Worm (Caenorhabditis elegans) whole organism, young adult: ENCODE results near the gene phdh-1.
"Not testable (repeated sequence)": the region's sequence is repeated elsewhere in the genome, so short reads cannot be mapped to it uniquely, and the experiment has no call there.

Experiments
- F10E7.11 ChIP-seq: sonication (generic microtip); optimal IDR thresholded peaks from 2 replicates; lab custom pipeline; 2017; ENCODE audit warnings: mild to moderate bottlenecking, missing genetic modification characterization, moderate library complexity, missing compliant biosample characterization
- F39B2.1 ChIP-seq: fragments of 200-800 bp; sonication (Bioruptor generic); IDR thresholded peaks from 2 replicates; pipeline ENCODE4 v1.3.6; 2022; ENCODE audit warnings: missing genetic modification reagents, missing genetic modification characterization, missing compliant biosample characterization
- F57C9.4 ChIP-seq: sonication (generic microtip); optimal IDR thresholded peaks from 2 replicates; lab custom pipeline; 2017; ENCODE audit warnings: mild to moderate bottlenecking, missing genetic modification characterization, missing compliant biosample characterization
- K12H6.12 ChIP-seq: fragments of 200-800 bp; sonication (Bioruptor generic); optimal IDR thresholded peaks from 2 replicates; lab custom pipeline; 2018; ENCODE audit warnings: mild to moderate bottlenecking, missing genetic modification characterization, missing compliant biosample characterization
- T26A5.8 ChIP-seq: sonication (generic microtip); optimal IDR thresholded peaks from 2 replicates; lab custom pipeline; 2016; ENCODE audit warnings: missing genetic modification characterization, missing compliant biosample characterization
- Y79H2A.3 ChIP-seq: fragments of 200-800 bp; sonication (Bioruptor generic); conservative IDR thresholded peaks from 2 replicates; pipeline ENCODE4 v1.3.6; 2022; ENCODE audit warnings: missing genetic modification reagents, missing genetic modification characterization, missing compliant biosample characterization
- Y95B8A.8 ChIP-seq: fragments of 200-800 bp; sonication (Bioruptor generic); IDR thresholded peaks from 2 replicates; pipeline ENCODE4 v1.3.6; 2022; ENCODE audit warnings: missing genetic modification reagents, missing genetic modification characterization, missing compliant biosample characterization
- ZK185.1 ChIP-seq: sonication (generic microtip); optimal IDR thresholded peaks from 2 replicates; lab custom pipeline; 2016; ENCODE audit warnings: mild to moderate bottlenecking, missing genetic modification characterization, missing compliant biosample characterization; ENCODE audit not compliant: poor library complexity, severe bottlenecking
- aptf-3 ChIP-seq: fragments of 200-800 bp; sonication (Bioruptor generic); IDR thresholded peaks from 2 replicates; pipeline ENCODE4 v1.3.6; 2022; ENCODE audit warnings: missing genetic modification characterization, missing compliant biosample characterization
- attf-5 ChIP-seq: fragments of 200-800 bp; sonication (Bioruptor generic); optimal IDR thresholded peaks from 2 replicates; lab custom pipeline; 2018; ENCODE audit warnings: mild to moderate bottlenecking, missing genetic modification characterization, missing compliant biosample characterization
- cebp-2 ChIP-seq: fragments of 200-800 bp; sonication (Bioruptor generic); IDR thresholded peaks from 2 replicates; pipeline ENCODE4 v1.3.6; 2022; ENCODE audit warnings: missing genetic modification characterization, missing compliant biosample characterization
- ceh-91 ChIP-seq: fragments of 200-800 bp; sonication (Bioruptor generic); IDR thresholded peaks from 2 replicates; pipeline ENCODE4 v1.3.6; 2022; ENCODE audit warnings: missing genetic modification reagents, missing genetic modification characterization, missing compliant biosample characterization
- dox-1 ChIP-seq: fragments of 200-800 bp; sonication (Bioruptor generic); IDR thresholded peaks from 2 replicates; pipeline ENCODE4 v1.3.6; 2022; ENCODE audit warnings: missing genetic modification reagents, missing genetic modification characterization, missing compliant biosample characterization
- egrh-3 ChIP-seq: fragments of 200-800 bp; sonication (Bioruptor generic); IDR thresholded peaks from 2 replicates; pipeline ENCODE4 v1.3.6; 2022; ENCODE audit warnings: missing genetic modification reagents, missing genetic modification characterization, missing compliant biosample characterization
- ekl-4 ChIP-seq: fragments of 200-800 bp; sonication (Bioruptor generic); IDR thresholded peaks from 2 replicates; pipeline ENCODE4 v1.3.6; 2022; ENCODE audit warnings: missing genetic modification reagents, missing genetic modification characterization, missing compliant biosample characterization
- hlh-26 ChIP-seq: fragments of 200-800 bp; sonication (Bioruptor generic); conservative IDR thresholded peaks from 2 replicates; pipeline ENCODE4 v1.3.6; 2022; ENCODE audit warnings: missing genetic modification reagents, missing genetic modification characterization, missing compliant biosample characterization
- hmg-1.2 ChIP-seq: fragments of 200-800 bp; sonication (Bioruptor generic); IDR thresholded peaks from 2 replicates; pipeline ENCODE4 v1.3.6; 2022; ENCODE audit warnings: missing genetic modification reagents, missing genetic modification characterization, missing compliant biosample characterization
- hsf-1 ChIP-seq: fragments of 200-800 bp; sonication (Bioruptor generic); IDR thresholded peaks from 2 replicates; pipeline ENCODE4 v1.3.6; 2022; ENCODE audit warnings: missing genetic modification reagents, missing genetic modification characterization, missing compliant biosample characterization
- lag-1 ChIP-seq: fragments of 200-800 bp; sonication (Bioruptor generic); IDR thresholded peaks from 2 replicates; pipeline ENCODE4 v1.3.6; 2022; ENCODE audit warnings: missing genetic modification reagents, missing genetic modification characterization, missing compliant biosample characterization
- let-607 ChIP-seq, 2 experiments: fragments of 200-800 bp in 1 of 2; sonication (Bioruptor generic) in 1 of 2; sonication (generic microtip) in 1 of 2; optimal IDR thresholded peaks; 2 replicates each; lab custom pipeline; 2016 to 2018; ENCODE audit warnings: mild to moderate bottlenecking in 2 of 2, missing compliant biosample characterization in 2 of 2, missing genetic modification characterization in 2 of 2, moderate library complexity in 2 of 2, missing genotype in 1 of 2
- lin-40 ChIP-seq: sonication (generic microtip); optimal IDR thresholded peaks from 2 replicates; lab custom pipeline; 2016; ENCODE audit warnings: missing genetic modification characterization, mild to moderate bottlenecking, missing compliant biosample characterization, missing genotype, missing genetic modification reagents
- madf-6 ChIP-seq: fragments of 200-800 bp; sonication (Bioruptor generic); IDR thresholded peaks from 2 replicates; pipeline ENCODE4 v1.3.6; 2022; ENCODE audit warnings: missing genetic modification reagents, missing genetic modification characterization, missing compliant biosample characterization
- nfya-1 ChIP-seq: sonication (generic microtip); optimal IDR thresholded peaks from 2 replicates; lab custom pipeline; 2017; ENCODE audit warnings: antibody characterized with exemption, missing compliant biosample characterization, missing genetic modification characterization, borderline replicate concordance; ENCODE audit not compliant: insufficient read depth
- nhr-179 ChIP-seq: sonication (generic microtip); optimal IDR thresholded peaks from 2 replicates; lab custom pipeline; 2016; ENCODE audit warnings: mild to moderate bottlenecking, missing genetic modification characterization, missing compliant biosample characterization
- nhr-80 ChIP-seq: sonication (generic microtip); optimal IDR thresholded peaks from 2 replicates; lab custom pipeline; 2016; ENCODE audit warnings: missing genetic modification characterization, missing compliant biosample characterization
- nhr-90 ChIP-seq: sonication (generic microtip); optimal IDR thresholded peaks from 2 replicates; lab custom pipeline; 2016; ENCODE audit warnings: missing genotype, mild to moderate bottlenecking, missing genetic modification characterization, missing compliant biosample characterization
- rcor-1 ChIP-seq: fragments of 200-800 bp; sonication (Bioruptor generic); IDR thresholded peaks from 2 replicates; pipeline ENCODE4 v1.3.6; 2022; ENCODE audit warnings: missing genetic modification reagents, missing genetic modification characterization, missing compliant biosample characterization
- xnd-1 ChIP-seq: sonication (generic microtip); optimal IDR thresholded peaks from 2 replicates; lab custom pipeline; 2016; ENCODE audit warnings: missing genotype, missing genetic modification reagents, missing genetic modification characterization, missing compliant biosample characterization
- zfh-2 ChIP-seq: fragments of 200-800 bp; sonication (Bioruptor generic); conservative IDR thresholded peaks from 2 replicates; pipeline ENCODE4 v1.3.6; 2022; ENCODE audit warnings: missing genetic modification reagents, missing genetic modification characterization, missing compliant biosample characterization
- ztf-18 ChIP-seq: sonication (generic microtip); optimal IDR thresholded peaks from 2 replicates; lab custom pipeline; 2016; ENCODE audit warnings: missing genotype, mild to moderate bottlenecking, missing genetic modification characterization, missing compliant biosample characterization
- ztf-22 ChIP-seq: fragments of 200-800 bp; sonication (Bioruptor generic); optimal IDR thresholded peaks from 2 replicates; lab custom pipeline; 2018; ENCODE audit warnings: mild to moderate bottlenecking, missing genetic modification characterization, moderate library complexity, missing compliant biosample characterization

phdh-1 gene

ce11 chrII:13654723-13655122, 16.4 kb upstream of the phdh-1 start, which contains the start of gene C31C9.9:
Gene C31C9.9, plus strand, starts transcription at chrII:13655023.
- not testable (repeated sequence) for TF ChIP-seq Y95B8A.8 (GFP tag; lab: Robert Waterston, UW); F57C9.4 (tag; lab: Kevin White, UChicago); nhr-179 (tag; lab: Kevin White, UChicago)

- no peak for TF ChIP-seq lag-1 (GFP tag; lab: Robert Waterston, UW)
- no peak for TF ChIP-seq ztf-22
- TF ChIP-seq F10E7.11 (tag; lab: Kevin White, UChicago), result no peak
- no peak for TF ChIP-seq nhr-90 (tag; lab: Kevin White, UChicago)
- TF ChIP-seq ekl-4 (GFP tag; lab: Robert Waterston, UW), result no peak
- no peak for TF ChIP-seq xnd-1
These were observed 9.9 kb upstream of the phdh-1 start, which contains the start of gene fbxa-169 for ce11 chrII:13648230-13648629. Gene fbxa-169, plus strand, starts transcription at chrII:13648530.

ce11 chrII:13641311-13641710, 3.0 kb upstream of the phdh-1 start, which contains the start of gene fbxa-167:
Gene fbxa-167, plus strand, starts transcription at chrII:13641489.
- peak; percentile 58; the same call in 1 of the 2 replicates for TF ChIP-seq hmg-1.2 (GFP tag; lab: Robert Waterston, UW)
- no peak for TF ChIP-seq Y79H2A.3 (GFP tag; lab: Robert Waterston, UW)

- TF ChIP-seq T26A5.8 (tag; lab: Kevin White, UChicago) (no peak), hsf-1 (no peak), attf-5 (peak; percentile 19)
- TF ChIP-seq, all 124 proteins: peak for 1
These were observed 1.9 kb upstream of the phdh-1 start for ce11 chrII:13640210-13640609.

- TF ChIP-seq ZK185.1 (peak; percentile 5), nfya-1 (tag; lab: Kevin White, UChicago) (no peak), dox-1 (no peak), lin-40 (tag; lab: Kevin White, UChicago) (peak; percentile 29), ceh-91 (GFP tag; lab: Robert Waterston, UW) (no peak), madf-6 (GFP tag; lab: Robert Waterston, UW) (no peak), nhr-80 (tag; lab: Kevin White, UChicago) (peak; percentile 62)
These were observed 296 bp upstream of the phdh-1 start for ce11 chrII:13638576-13638975.

ce11 chrII:13637464-13637863, 816 bp downstream of the phdh-1 start:
- TF ChIP-seq zfh-2 (GFP tag; lab: Robert Waterston, UW), result peak; percentile 50; the same call in 1 of the 2 replicates
- no peak for TF ChIP-seq hlh-26 (GFP tag; lab: Robert Waterston, UW)
- TF ChIP-seq rcor-1 (GFP tag; lab: Robert Waterston, UW), result no peak
- no peak for TF ChIP-seq F39B2.1 (GFP tag; lab: Robert Waterston, UW)
- no peak for TF ChIP-seq lag-1 (GFP tag; lab: Robert Waterston, UW)
- no peak for TF ChIP-seq ztf-18 (tag; lab: Kevin White, UChicago)
- TF ChIP-seq egrh-3 (GFP tag; lab: Robert Waterston, UW), result peak; percentile 36; the same call in 1 of the 2 replicates
- TF ChIP-seq let-607 (tag; optimal IDR thresholded peaks at IDR 0.05; lab: Kevin White, UChicago), result no peak
- TF ChIP-seq K12H6.12 (tag; lab: Kevin White, UChicago), result no peak
- TF ChIP-seq cebp-2 (GFP tag; lab: Robert Waterston, UW), result no peak
- TF ChIP-seq aptf-3, result no peak
